Worm (Caenorhabditis elegans): ENCODE results near the gene gar-2.

The gar-2 gene

ce11 chrIII:6348578-6348977 lies 39.4 kb downstream of the gar-2 start:
- TF ChIP-seq pag-3 (tag; optimal IDR thresholded peaks at IDR 0.05; ENCODE audit: borderline replicate concordance, insufficient read depth) = no peak
- TF ChIP-seq unc-62 (GFP tag; optimal IDR thresholded peaks at IDR 0.05) = no peak
- peak in 1 of 3 experiments; percentile 7 for TF ChIP-seq ceh-82 (tag; optimal IDR thresholded peaks at IDR 0.05)
- peak; percentile 1 for TF ChIP-seq dsc-1 (tag; optimal IDR thresholded peaks at IDR 0.05)
- TF ChIP-seq F16B12.6 (tag; optimal IDR thresholded peaks at IDR 0.05) = no peak
- no peak for TF ChIP-seq egl-27 (tag; optimal IDR thresholded peaks at IDR 0.05)
- peak; percentile 82 for TF ChIP-seq lin-14 (GFP tag; optimal IDR thresholded peaks at IDR 0.05)
- TF ChIP-seq nhr-28 (tag; optimal IDR thresholded peaks at IDR 0.05) = no peak
- TF ChIP-seq jun-1 (tag; optimal IDR thresholded peaks at IDR 0.05) = no peak
- TF ChIP-seq alr-1 (tag; optimal IDR thresholded peaks at IDR 0.05; ENCODE audit: borderline replicate concordance) = no peak
- no peak for TF ChIP-seq mef-2 (tag; optimal IDR thresholded peaks at IDR 0.05)
- peak; percentile 52 for TF ChIP-seq nhr-47 (tag; optimal IDR thresholded peaks at IDR 0.05)
- TF ChIP-seq ztf-4 (tag; optimal IDR thresholded peaks at IDR 0.05) = no peak
- no peak for TF ChIP-seq C16A3.4 (tag; optimal IDR thresholded peaks at IDR 0.05)
- TF ChIP-seq irx-1 (tag; optimal IDR thresholded peaks at IDR 0.05) = peak; percentile 46
- no peak for TF ChIP-seq rnt-1 (tag; optimal IDR thresholded peaks at IDR 0.05)
- no peak for TF ChIP-seq vab-15 (tag; optimal IDR thresholded peaks at IDR 0.05)
- no peak for TF ChIP-seq efl-1 (optimal IDR thresholded peaks at IDR 0.05)
- TF ChIP-seq efl-1 (GFP tag; optimal IDR thresholded peaks at IDR 0.05 in 1 of 2) = no peak
- no peak for TF ChIP-seq lin-39 (tag; optimal IDR thresholded peaks at IDR 0.05)
- no peak for TF ChIP-seq ceh-8 (GFP tag; optimal IDR thresholded peaks at IDR 0.05)
- no peak for TF ChIP-seq ets-5 (GFP tag; IDR thresholded peaks at IDR 0.05)
- TF ChIP-seq pax-3 (tag; optimal IDR thresholded peaks at IDR 0.05) = no peak
- TF ChIP-seq xbp-1 (tag; optimal IDR thresholded peaks at IDR 0.05) = no peak
- no peak for TF ChIP-seq dpl-1 (GFP tag; optimal IDR thresholded peaks at IDR 0.05)
- TF ChIP-seq aha-1 (tag; optimal IDR thresholded peaks at IDR 0.05) = no peak
- peak; percentile 73 for TF ChIP-seq fkh-8 (tag; optimal IDR thresholded peaks at IDR 0.05)
- TF ChIP-seq efl-3 (GFP tag; optimal IDR thresholded peaks at IDR 0.05) = no peak
- TF ChIP-seq mdl-1 (tag; optimal IDR thresholded peaks at IDR 0.05) = no peak
- no peak for TF ChIP-seq nhr-84 (tag; optimal IDR thresholded peaks at IDR 0.05)
- no peak for TF ChIP-seq lir-3 (tag; optimal IDR thresholded peaks at IDR 0.05; ENCODE audit: poor library complexity)
- no peak for TF ChIP-seq lin-15B (tag; optimal IDR thresholded peaks at IDR 0.05)
- TF ChIP-seq ceh-90 (tag; optimal IDR thresholded peaks at IDR 0.05) = no peak
- no peak for TF ChIP-seq fkh-4 (tag; optimal IDR thresholded peaks at IDR 0.05; ENCODE audit: borderline replicate concordance)
- no peak for TF ChIP-seq nhr-19 (GFP tag; conservative IDR thresholded peaks at IDR 0.05)
- no peak for TF ChIP-seq blmp-1 (tag; optimal IDR thresholded peaks at IDR 0.05)
- TF ChIP-seq nhr-71 (tag; optimal IDR thresholded peaks at IDR 0.05) = peak; percentile 67
- no peak for TF ChIP-seq sox-4 (tag; optimal IDR thresholded peaks at IDR 0.05)
- TF ChIP-seq lsy-2 (tag; optimal IDR thresholded peaks at IDR 0.05) = peak in 1 of 2 experiments; percentile 48
- no peak for TF ChIP-seq sptf-1 (tag; optimal IDR thresholded peaks at IDR 0.05)
- no peak for TF ChIP-seq elt-3 (tag; optimal IDR thresholded peaks at IDR 0.05)
- TF ChIP-seq unc-86 (tag; optimal IDR thresholded peaks at IDR 0.05) = peak; percentile 37
- no peak for TF ChIP-seq lin-35 (GFP tag; optimal IDR thresholded peaks at IDR 0.05)
- TF ChIP-seq elt-2 (tag; optimal IDR thresholded peaks at IDR 0.05) = no peak
- TF ChIP-seq C34B4.2 (tag; optimal IDR thresholded peaks at IDR 0.05) = no peak
- TF ChIP-seq nhr-76 (tag; optimal IDR thresholded peaks at IDR 0.05) = no peak
- no peak for TF ChIP-seq tlp-1 (tag; optimal IDR thresholded peaks at IDR 0.05)
- TF ChIP-seq snu-23 (GFP tag; optimal IDR thresholded peaks at IDR 0.05) = no peak
- TF ChIP-seq ztf-11 (tag; optimal IDR thresholded peaks at IDR 0.05) = no peak
- no peak for TF ChIP-seq sup-37 (GFP tag; optimal IDR thresholded peaks at IDR 0.05)
- no peak for TF ChIP-seq mab-9 (GFP tag; IDR thresholded peaks at IDR 0.05)
- TF ChIP-seq tbx-2 (tag; optimal IDR thresholded peaks at IDR 0.05) = peak; percentile 57
- no peak for TF ChIP-seq hlh-17 (GFP tag; optimal IDR thresholded peaks at IDR 0.05; ENCODE audit: borderline replicate concordance)
